Fruit fly (Drosophila melanogaster) whole organism, embryonic: ENCODE measurements around the gene Rnp4F.
A peak's percentile ranks its signal among the peaks of the same experiment; 100 is the strongest.

Experiments used
- Abd-B ChIP-seq: fragments of 200-800 bp; sonication (Bioruptor generic); optimal IDR thresholded peaks from 2 replicates; lab custom pipeline; 2018; ENCODE audit warnings: missing biosample characterization, mild to moderate bottlenecking, missing genetic modification characterization, moderate library complexity
- CG12942 ChIP-seq: fragments of 200-800 bp; sonication (Bioruptor generic); optimal IDR thresholded peaks from 3 replicates; lab custom pipeline; 2016; ENCODE audit warnings: missing biosample characterization, missing genetic modification characterization
- CG13775 ChIP-seq: fragments of 200-800 bp; sonication (Bioruptor generic); optimal IDR thresholded peaks from 3 replicates; lab custom pipeline; 2017; ENCODE audit warnings: missing biosample characterization, mild to moderate bottlenecking, missing genetic modification characterization
- CG14710 ChIP-seq: fragments of 200-800 bp; sonication (Bioruptor generic); optimal IDR thresholded peaks from 3 replicates; lab custom pipeline; 2019; ENCODE audit warnings: missing biosample characterization, mild to moderate bottlenecking, missing genetic modification characterization, moderate library complexity
- CG15073 ChIP-seq: fragments of 200-800 bp; sonication (Bioruptor generic); optimal IDR thresholded peaks from 2 replicates; lab custom pipeline; 2016; ENCODE audit warnings: missing biosample characterization, missing genetic modification characterization
- CG16813 ChIP-seq: fragments of 200-800 bp; sonication (Bioruptor generic); IDR thresholded peaks from 3 replicates; pipeline ENCODE4 v1.3.6; 2022; ENCODE audit warnings: missing biosample characterization, missing genetic modification characterization; ENCODE audit not compliant: partially characterized antibody
- CG17186 ChIP-seq: fragments of 200-800 bp; sonication (Bioruptor generic); optimal IDR thresholded peaks from 3 replicates; lab custom pipeline; 2017; ENCODE audit warnings: missing biosample characterization, missing genetic modification reagents, missing genetic modification characterization
- CG17359 ChIP-seq: fragments of 200-800 bp; sonication (Bioruptor generic); optimal IDR thresholded peaks from 3 replicates; lab custom pipeline; 2018; ENCODE audit warnings: missing biosample characterization, mild to moderate bottlenecking, missing genetic modification characterization, moderate library complexity
- CG17568 ChIP-seq: fragments of 200-800 bp; sonication (Bioruptor generic); optimal IDR thresholded peaks from 2 replicates; lab custom pipeline; 2018; ENCODE audit warnings: missing biosample characterization, mild to moderate bottlenecking, missing genetic modification characterization, moderate library complexity
- CG18011 ChIP-seq: fragments of 200-800 bp; sonication (Bioruptor generic); optimal IDR thresholded peaks from 2 replicates; lab custom pipeline; 2017; ENCODE audit warnings: missing biosample characterization, missing genetic modification characterization, mild to moderate bottlenecking, moderate library complexity, missing genotype
- CG18764 ChIP-seq: fragments of 200-800 bp; sonication (Bioruptor generic); optimal IDR thresholded peaks from 3 replicates; lab custom pipeline; 2016; ENCODE audit warnings: missing biosample characterization, missing genetic modification characterization
- CG2116 ChIP-seq: fragments of 200-800 bp; sonication (Bioruptor generic); optimal IDR thresholded peaks from 3 replicates; lab custom pipeline; 2018; ENCODE audit warnings: missing biosample characterization, mild to moderate bottlenecking, missing genetic modification characterization
- CG2712 ChIP-seq: fragments of 200-800 bp; optimal IDR thresholded peaks from 3 replicates; lab custom pipeline; 2019; ENCODE audit warnings: missing biosample characterization, mild to moderate bottlenecking, missing genetic modification characterization, moderate library complexity
- CG33557 ChIP-seq: fragments of 200-800 bp; sonication (Bioruptor generic); optimal IDR thresholded peaks from 2 replicates; lab custom pipeline; 2019; ENCODE audit warnings: missing biosample characterization, mild to moderate bottlenecking, missing genetic modification characterization, moderate library complexity
- CG4360 ChIP-seq: fragments of 200-800 bp; sonication (Bioruptor generic); IDR thresholded peaks from 2 replicates; pipeline ENCODE4 v1.3.6; 2022; ENCODE audit warnings: missing biosample characterization, missing genetic modification characterization
- CG4854 ChIP-seq: fragments of 200-800 bp; sonication (Bioruptor generic); optimal IDR thresholded peaks from 2 replicates; lab custom pipeline; 2016; ENCODE audit warnings: missing biosample characterization, missing genetic modification characterization, inconsistent platforms
- CG6683 ChIP-seq: fragments of 200-800 bp; sonication (Bioruptor generic); optimal IDR thresholded peaks from 2 replicates; lab custom pipeline; 2017; ENCODE audit warnings: missing biosample characterization, mild to moderate bottlenecking, missing genetic modification characterization, missing genetic modification reagents
- CG6765 ChIP-seq: fragments of 200-800 bp; sonication (Bioruptor generic); optimal IDR thresholded peaks from 3 replicates; lab custom pipeline; 2017; ENCODE audit warnings: missing biosample characterization, mild to moderate bottlenecking, missing genetic modification characterization
- CG7963 ChIP-seq: fragments of 200-800 bp; sonication (Bioruptor generic); IDR thresholded peaks from 3 replicates; pipeline ENCODE4 v1.3.6; 2022; ENCODE audit warnings: missing biosample characterization, missing genetic modification characterization; ENCODE audit not compliant: partially characterized antibody
- CG8765 ChIP-seq: fragments of 200-800 bp; sonication (Bioruptor generic); IDR thresholded peaks from 2 replicates; pipeline ENCODE4 v1.3.6; 2022; ENCODE audit warnings: missing biosample characterization, missing genetic modification characterization
- CG8924 ChIP-seq: fragments of 200-800 bp; optimal IDR thresholded peaks from 3 replicates; lab custom pipeline; 2019; ENCODE audit warnings: missing biosample characterization, mild to moderate bottlenecking, missing genetic modification characterization, moderate library complexity
- CG9727 ChIP-seq: fragments of 200-800 bp; sonication (Bioruptor generic); optimal IDR thresholded peaks from 3 replicates; lab custom pipeline; 2017; ENCODE audit warnings: missing biosample characterization, mild to moderate bottlenecking, missing genetic modification characterization
- CHES-1-like ChIP-seq: fragments of 200-800 bp; sonication (Bioruptor generic); optimal IDR thresholded peaks from 2 replicates; lab custom pipeline; 2016; ENCODE audit warnings: missing biosample characterization, missing genetic modification characterization
- Dek ChIP-seq: fragments of 200-800 bp; sonication (Bioruptor generic); optimal IDR thresholded peaks from 3 replicates; lab custom pipeline; 2019; ENCODE audit warnings: missing biosample characterization, mild to moderate bottlenecking, missing genetic modification characterization, moderate library complexity
- Ets65A ChIP-seq: fragments of 200-800 bp; sonication (Bioruptor generic); peaks from one replicate; lab custom pipeline; 2016; ENCODE audit warnings: missing biosample characterization, missing genetic modification characterization
- HmgD ChIP-seq: fragments of 200-800 bp; sonication (Bioruptor generic); optimal IDR thresholded peaks from 3 replicates; lab custom pipeline; 2016; ENCODE audit warnings: missing biosample characterization, missing genetic modification characterization
- Hmr ChIP-seq: fragments of 200-800 bp; sonication (Bioruptor generic); optimal IDR thresholded peaks from 3 replicates; lab custom pipeline; 2017; ENCODE audit warnings: mild to moderate bottlenecking, missing biosample characterization, missing genetic modification reagents, missing genetic modification characterization
- Hr3 ChIP-seq: fragments of 200-800 bp; sonication (Bioruptor generic); optimal IDR thresholded peaks from 3 replicates; lab custom pipeline; 2016; ENCODE audit warnings: missing biosample characterization, missing genetic modification characterization
- Myb ChIP-seq: fragments of 200-800 bp; sonication (Bioruptor generic); optimal IDR thresholded peaks from 2 replicates; lab custom pipeline; 2016; ENCODE audit warnings: missing biosample characterization, missing genetic modification characterization
- Poxn ChIP-seq: fragments of 200-800 bp; sonication (Bioruptor generic); IDR thresholded peaks from 2 replicates; pipeline ENCODE4 v1.3.6; 2022; ENCODE audit warnings: missing biosample characterization, missing genetic modification characterization
- Sry-β ChIP-seq: fragments of 200-800 bp; sonication (Bioruptor generic); optimal IDR thresholded peaks from 2 replicates; lab custom pipeline; 2018; ENCODE audit warnings: missing biosample characterization, mild to moderate bottlenecking, missing genetic modification characterization, moderate library complexity
- Sry-δ ChIP-seq: fragments of 200-800 bp; sonication (Bioruptor generic); optimal IDR thresholded peaks from 2 replicates; lab custom pipeline; 2016; ENCODE audit warnings: missing biosample characterization, missing genetic modification characterization
- YL-1 ChIP-seq: fragments of 200-800 bp; sonication (Bioruptor generic); optimal IDR thresholded peaks from 3 replicates; lab custom pipeline; 2017; ENCODE audit warnings: missing biosample characterization, mild to moderate bottlenecking, missing genetic modification characterization
- bab2 ChIP-seq: fragments of 200-800 bp; sonication (Bioruptor generic); optimal IDR thresholded peaks from 2 replicates; lab custom pipeline; 2016; ENCODE audit warnings: missing biosample characterization, missing genetic modification characterization
- bcd ChIP-seq: fragments of 200-800 bp; sonication (Bioruptor generic); optimal IDR thresholded peaks from 2 replicates; lab custom pipeline; 2017; ENCODE audit warnings: missing biosample characterization, mild to moderate bottlenecking, missing genetic modification characterization
- bsh ChIP-seq, 2 experiments: fragments of 200-800 bp; sonication (Bioruptor generic); optimal IDR thresholded peaks; 2 replicates each; lab custom pipeline; 2017 to 2018; ENCODE audit warnings: mild to moderate bottlenecking in 2 of 2, missing biosample characterization in 2 of 2, missing genetic modification characterization in 2 of 2, moderate library complexity in 1 of 2
- croc ChIP-seq: fragments of 200-800 bp; sonication (Bioruptor generic); conservative IDR thresholded peaks from 3 replicates; pipeline ENCODE4 v1.3.6; 2022; ENCODE audit warnings: missing biosample characterization, missing genetic modification characterization
- eve ChIP-seq, 2 experiments: fragments of >200 bp; optimal IDR thresholded peaks; 2 replicates each; lab custom pipeline; 2017; ENCODE audit warnings: missing biosample characterization in 2 of 2, missing genetic modification characterization in 2 of 2
- fd96Cb ChIP-seq: fragments of 200-800 bp; sonication (Bioruptor generic); optimal IDR thresholded peaks from 2 replicates; lab custom pipeline; 2018; ENCODE audit warnings: missing biosample characterization, mild to moderate bottlenecking, missing genetic modification characterization, moderate library complexity
- fru ChIP-seq: fragments of >200 bp; optimal IDR thresholded peaks from 2 replicates; lab custom pipeline; 2017
- ftz-f1 ChIP-seq: fragments of 200-800 bp; sonication (Bioruptor generic); optimal IDR thresholded peaks from 2 replicates; lab custom pipeline; 2016; ENCODE audit warnings: missing biosample characterization, missing genetic modification characterization
- gem ChIP-seq: fragments of 200-800 bp; sonication (Bioruptor generic); optimal IDR thresholded peaks from 2 replicates; lab custom pipeline; 2019; ENCODE audit warnings: missing biosample characterization, mild to moderate bottlenecking, missing genetic modification characterization, moderate library complexity
- gro ChIP-seq: fragments of 200-800 bp; sonication (Bioruptor generic); optimal IDR thresholded peaks from 2 replicates; lab custom pipeline; 2016; ENCODE audit warnings: missing biosample characterization, missing genetic modification characterization
- gt ChIP-seq: fragments of 200-800 bp; sonication (Bioruptor generic); IDR thresholded peaks from 2 replicates; pipeline ENCODE4 v1.3.6; 2022; ENCODE audit warnings: missing biosample characterization, missing genetic modification characterization
- kah ChIP-seq: fragments of 200-800 bp; sonication (Bioruptor generic); optimal IDR thresholded peaks from 2 replicates; lab custom pipeline; 2018; ENCODE audit warnings: missing biosample characterization, mild to moderate bottlenecking, missing genetic modification characterization
- lbe ChIP-seq: fragments of 200-800 bp; sonication (Bioruptor generic); optimal IDR thresholded peaks from 2 replicates; lab custom pipeline; 2016; ENCODE audit warnings: missing biosample characterization, mild to moderate bottlenecking, missing genetic modification characterization
- pita ChIP-seq: fragments of 200-800 bp; sonication (Bioruptor generic); optimal IDR thresholded peaks from 2 replicates; lab custom pipeline; 2017; ENCODE audit warnings: missing biosample characterization, mild to moderate bottlenecking, missing genetic modification characterization
- psq ChIP-seq: fragments of 200-800 bp; sonication (Bioruptor generic); optimal IDR thresholded peaks from 2 replicates; lab custom pipeline; 2017; ENCODE audit warnings: missing biosample characterization, missing genetic modification characterization
- rib ChIP-seq: fragments of 200-800 bp; sonication (Bioruptor generic); IDR thresholded peaks from 2 replicates; pipeline ENCODE4 v1.3.6; 2022; ENCODE audit warnings: missing biosample characterization, missing genetic modification characterization
- sens ChIP-seq: fragments of 200-800 bp; sonication (Bioruptor generic); peaks from one replicate; lab custom pipeline; 2016; ENCODE audit warnings: missing biosample characterization, missing genetic modification characterization
- sens-2 ChIP-seq: fragments of 200-800 bp; sonication (Bioruptor generic); IDR thresholded peaks from 2 replicates; pipeline ENCODE4 v1.3.6; 2022; ENCODE audit warnings: missing biosample characterization, missing genetic modification characterization
- so ChIP-seq: fragments of 200-800 bp; sonication (Bioruptor generic); IDR thresholded peaks from 3 replicates; pipeline ENCODE4 v1.3.6; 2022; ENCODE audit warnings: missing biosample characterization, missing genetic modification characterization

Rnp4F gene

dm6 chrX:5308963-5309362, 13.5 kb downstream of the Rnp4F start, which contains the start of the genes Cdk7 and snf (continued):
- TF ChIP-seq CG17568 (GFP tag; lab: Kevin White, UChicago) (no peak), gt (GFP tag; lab: Robert Waterston, UW) (no peak), Sry-δ (GFP tag; lab: Kevin White, UChicago) (peak; percentile 90), CG6683 (GFP tag; lab: Kevin White, UChicago) (no peak), croc (GFP tag; lab: Robert Waterston, UW) (no peak), CG6765 (GFP tag; lab: Kevin White, UChicago) (no peak), CG4854 (GFP tag; lab: Kevin White, UChicago) (no peak), CG2712 (tag; lab: Kevin White, UChicago) (no peak), fru (lab: Kevin White, UChicago) (no peak), CG17359 (tag; lab: Kevin White, UChicago) (peak; percentile 3), CHES-1-like (GFP tag; lab: Kevin White, UChicago) (peak; percentile 56), rib (no peak), CG14710 (tag; lab: Kevin White, UChicago) (peak; percentile 65), CG2116 (GFP tag; lab: Kevin White, UChicago) (peak; percentile 88), CG13775 (GFP tag; lab: Kevin White, UChicago) (peak; percentile 43), Ets65A (peak; percentile 89), so (no peak), gem (no peak), lbe (GFP tag; lab: Kevin White, UChicago) (peak; percentile 31), Dek (tag; lab: Kevin White, UChicago) (no peak), CG4360 (no peak), fd96Cb (tag; lab: Kevin White, UChicago) (no peak), CG8765 (GFP tag; lab: Robert Waterston, UW) (no peak), gro (GFP tag; lab: Kevin White, UChicago) (no peak), bab2 (GFP tag; lab: Kevin White, UChicago) (peak; percentile 57), bcd (GFP tag; lab: Kevin White, UChicago) (peak; percentile 20), CG17186 (peak; percentile 96), kah (GFP tag; lab: Kevin White, UChicago) (no peak), CG15073 (GFP tag; lab: Kevin White, UChicago) (no peak), CG33557 (GFP tag; lab: Kevin White, UChicago) (no peak), CG18764 (GFP tag; lab: Kevin White, UChicago) (peak; percentile 83), Abd-B (GFP tag; lab: Kevin White, UChicago) (no peak), Hmr (peak; percentile 29), CG12942 (GFP tag; lab: Kevin White, UChicago) (peak; percentile 24), Hr3 (peak; percentile 11), bsh (GFP tag; optimal IDR thresholded peaks at IDR 0.05; lab: Kevin White, UChicago) (peak in 1 of 2 experiments; percentile 2), ftz-f1 (GFP tag; lab: Kevin White, UChicago) (peak; percentile 25), Sry-β (GFP tag; lab: Kevin White, UChicago) (peak; percentile 74), eve (GFP tag; optimal IDR thresholded peaks at IDR 0.05; lab: Kevin White, UChicago) (no peak), sens (GFP tag; lab: Kevin White, UChicago) (peak; percentile 92), Poxn (GFP tag; lab: Robert Waterston, UW) (no peak), psq (no peak), HmgD (GFP tag; lab: Kevin White, UChicago) (peak; percentile 54), sens-2 (no peak), CG7963 (GFP tag; lab: Robert Waterston, UW) (peak; percentile 69; the same call in 2 of the 3 replicates), Myb (peak; percentile 70), CG18011 (GFP tag; lab: Kevin White, UChicago) (peak; percentile 5), CG9727 (GFP tag; lab: Kevin White, UChicago) (peak; percentile 27), CG16813 (GFP tag; lab: Robert Waterston, UW) (peak; percentile 88), YL-1 (peak; percentile 58), pita (no peak), CG8924 (tag; lab: Kevin White, UChicago) (no peak)
